Worm (Caenorhabditis elegans) whole organism, late embryonic: ENCODE results near the gene nhr-71.

ENCODE experiments used
- ceh-14 ChIP-seq: sonication (generic microtip); optimal IDR thresholded peaks from 2 replicates; lab custom pipeline; 2016; ENCODE audit warnings: missing genotype, missing genetic modification characterization, missing compliant biosample characterization
- ceh-19 ChIP-seq: fragments of 200-800 bp; sonication (Bioruptor generic); optimal IDR thresholded peaks from 2 replicates; lab custom pipeline; 2018; ENCODE audit warnings: mild to moderate bottlenecking, missing genetic modification characterization, missing compliant biosample characterization
- ceh-48 ChIP-seq: sonication (generic microtip); optimal IDR thresholded peaks from 2 replicates; lab custom pipeline; 2016; ENCODE audit warnings: missing genetic modification characterization, inconsistent platforms, missing compliant biosample characterization
- ceh-6 ChIP-seq: fragments of 200-800 bp; sonication (Bioruptor generic); optimal IDR thresholded peaks from 2 replicates; lab custom pipeline; 2018; ENCODE audit warnings: mild to moderate bottlenecking, missing genetic modification characterization, missing compliant biosample characterization
- dve-1 ChIP-seq: sonication (generic microtip); optimal IDR thresholded peaks from 2 replicates; lab custom pipeline; 2017; ENCODE audit warnings: antibody characterized with exemption, mild to moderate bottlenecking, missing genetic modification characterization, missing compliant biosample characterization
- ets-4 ChIP-seq: sonication (generic microtip); optimal IDR thresholded peaks from 2 replicates; lab custom pipeline; 2016; ENCODE audit warnings: missing genetic modification characterization, missing compliant biosample characterization
- fax-1 ChIP-seq: sonication (generic microtip); optimal IDR thresholded peaks from 2 replicates; lab custom pipeline; 2016; ENCODE audit warnings: missing genotype, missing genetic modification characterization, missing compliant biosample characterization
- hlh-13 ChIP-seq: fragments of 200-800 bp; sonication (Bioruptor generic); optimal IDR thresholded peaks from 2 replicates; lab custom pipeline; 2018; ENCODE audit warnings: mild to moderate bottlenecking, missing genetic modification characterization, missing compliant biosample characterization
- hlh-8 ChIP-seq: sonication (generic microtip); optimal IDR thresholded peaks from 2 replicates; lab custom pipeline; 2016; ENCODE audit warnings: missing genotype, missing genetic modification characterization, missing compliant biosample characterization
- nhr-232 ChIP-seq: sonication (generic microtip); optimal IDR thresholded peaks from 2 replicates; lab custom pipeline; 2016; ENCODE audit warnings: missing genetic modification characterization, missing compliant biosample characterization
- pha-4 ChIP-seq: fragments of 150-350 bp; optimal IDR thresholded peaks from 2 replicates; lab custom pipeline; 2018; ENCODE audit warnings: missing biosample characterization, missing genetic modification reagents, missing genetic modification characterization
- pqm-1 ChIP-seq: sonication (generic microtip); optimal IDR thresholded peaks from 2 replicates; lab custom pipeline; 2016; ENCODE audit warnings: missing genetic modification characterization, missing compliant biosample characterization
- syd-9 ChIP-seq: sonication (generic microtip); optimal IDR thresholded peaks from 2 replicates; lab custom pipeline; 2016; ENCODE audit warnings: mild to moderate bottlenecking, missing genetic modification characterization, moderate library complexity, missing compliant biosample characterization
- tbx-7 ChIP-seq: sonication (generic microtip); optimal IDR thresholded peaks from 2 replicates; lab custom pipeline; 2016; ENCODE audit warnings: missing genotype, missing genetic modification characterization, missing compliant biosample characterization

- TF ChIP-seq ceh-48 = no peak
- no peak for TF ChIP-seq nhr-232
- TF ChIP-seq pha-4 (tag; lab: Kevin White, UChicago) = no peak
- no peak for TF ChIP-seq dve-1 (tag; lab: Kevin White, UChicago)
- no peak for TF ChIP-seq hlh-8 (tag; lab: Kevin White, UChicago)
- no peak for TF ChIP-seq pqm-1 (tag; lab: Kevin White, UChicago)
- TF ChIP-seq hlh-13 (GFP tag; lab: Kevin White, UChicago) = no peak
- TF ChIP-seq fax-1 = no peak
- TF ChIP-seq ets-4 (tag; lab: Kevin White, UChicago) = no peak
- TF ChIP-seq ceh-14 (tag; lab: Kevin White, UChicago) = no peak
- no peak for TF ChIP-seq ceh-6 (GFP tag; lab: Kevin White, UChicago)
- TF ChIP-seq tbx-7 (tag; lab: Kevin White, UChicago) = no peak
- TF ChIP-seq syd-9 (tag; lab: Kevin White, UChicago) = no peak
- TF ChIP-seq ceh-19 (GFP tag; lab: Kevin White, UChicago) = no peak
These were observed 24.3 kb upstream of the nhr-71 start, which contains the start of gene poml-1 for ce11 chrX:13722821-13723220.
